Fruit fly (Drosophila melanogaster): Measurements from ENCODE around the gene hng3.

The hng3 gene

DNA sequence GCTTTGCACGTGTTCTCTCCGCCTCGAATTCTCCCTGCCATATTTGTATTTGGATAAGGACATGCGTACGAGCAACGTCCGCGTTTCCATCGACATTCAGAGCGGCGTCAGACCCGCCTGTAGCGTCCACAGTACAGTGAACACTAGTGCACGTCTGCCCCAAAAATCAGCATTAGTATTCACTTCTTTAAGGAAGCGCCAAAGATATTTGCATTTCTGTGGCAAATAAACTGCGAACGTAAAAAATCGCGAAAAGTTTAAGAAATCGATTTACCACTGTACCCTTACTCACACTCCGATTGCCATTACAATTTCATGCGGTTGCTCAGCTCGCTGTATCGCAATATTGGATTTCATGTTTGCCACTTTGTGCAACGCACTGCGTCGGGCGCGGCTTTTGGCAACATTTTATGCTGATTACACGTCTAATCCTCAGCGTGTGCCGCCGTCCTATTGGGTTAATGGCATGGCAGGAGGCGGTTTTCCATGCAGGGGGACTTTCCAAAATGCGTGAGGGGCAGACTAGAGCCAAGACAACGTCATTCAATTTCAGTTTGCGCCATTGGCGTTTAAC, 47.5 kb upstream of the hng3 start (continued):
- no peak for TF ChIP-seq lola (GFP tag; optimal IDR thresholded peaks at IDR 0.05)
- TF ChIP-seq jim (GFP tag; optimal IDR thresholded peaks at IDR 0.05): peak; percentile 71
- TF ChIP-seq CG9705 (GFP tag; optimal IDR thresholded peaks at IDR 0.05): peak; percentile 94
- peak; percentile 88 for TF ChIP-seq Mio (GFP tag; optimal IDR thresholded peaks at IDR 0.05)
- TF ChIP-seq br (GFP tag; optimal IDR thresholded peaks at IDR 0.05): peak; percentile 98

DNA sequence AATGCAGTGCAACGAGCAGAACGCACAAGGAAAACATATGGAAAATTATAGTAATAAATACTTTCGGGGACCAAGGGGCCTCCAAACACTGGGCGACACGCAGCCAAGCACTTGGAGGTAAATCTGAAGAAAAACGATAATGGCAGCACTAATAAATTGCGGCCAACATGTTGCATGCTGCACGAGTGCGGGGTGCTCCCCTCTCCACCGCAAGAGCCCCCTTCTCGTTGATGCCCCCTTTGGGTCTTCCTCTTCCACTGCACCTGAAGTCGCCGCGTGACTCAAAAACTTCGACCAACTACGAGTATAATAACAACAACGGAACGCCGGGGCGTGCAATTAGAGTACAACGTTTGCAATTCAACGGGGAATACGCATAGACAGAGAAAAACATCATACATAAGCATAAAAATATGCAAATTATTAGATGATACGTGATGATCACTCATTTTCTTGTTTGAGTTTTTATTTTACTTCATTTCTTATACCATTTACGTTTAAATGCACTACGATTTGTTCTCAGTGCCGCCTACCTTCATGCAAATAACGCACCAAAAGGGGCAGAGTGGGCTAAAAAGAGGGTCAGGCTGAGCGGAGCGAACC, 46.7 kb upstream of the hng3 start:
- TF ChIP-seq ey (GFP tag; optimal IDR thresholded peaks at IDR 0.05) (peak; percentile 78), Sp1 (GFP tag; optimal IDR thresholded peaks at IDR 0.05) (peak; percentile 86), Rel (GFP tag; optimal IDR thresholded peaks at IDR 0.05) (no peak), Rel (tag; optimal IDR thresholded peaks at IDR 0.05) (peak; percentile 19), Jra (GFP tag; optimal IDR thresholded peaks at IDR 0.05) (peak; percentile 13), sage (GFP tag; optimal IDR thresholded peaks at IDR 0.05) (peak; percentile 55), pan (optimal IDR thresholded peaks at IDR 0.05) (no peak), Vsx2 (GFP tag; optimal IDR thresholded peaks at IDR 0.05; ENCODE audit: partially characterized antibody) (no peak), Hr83 (GFP tag; optimal IDR thresholded peaks at IDR 0.05; ENCODE audit: poor library complexity, severe bottlenecking) (no peak), CG9705 (GFP tag; optimal IDR thresholded peaks at IDR 0.05) (peak; percentile 62), dl (GFP tag; optimal IDR thresholded peaks at IDR 0.05; ENCODE audit: insufficient read depth in 1 of 2, partially characterized antibody in 2 of 2) (no peak), Dif (GFP tag; optimal IDR thresholded peaks at IDR 0.05; ENCODE audit: partially characterized antibody) (no peak), CrebA (GFP tag; optimal IDR thresholded peaks at IDR 0.05; ENCODE audit: borderline replicate concordance) (no peak), sv (GFP tag; optimal IDR thresholded peaks at IDR 0.05) (no peak), psq (GFP tag; optimal IDR thresholded peaks at IDR 0.05) (peak; percentile 39), woc (GFP tag; optimal IDR thresholded peaks at IDR 0.05) (peak; percentile 28), Dfd (GFP tag; optimal IDR thresholded peaks at IDR 0.05) (no peak), usp (GFP tag; optimal IDR thresholded peaks at IDR 0.05) (no peak), br (GFP tag; optimal IDR thresholded peaks at IDR 0.05) (peak; percentile 65), GATAd (GFP tag; optimal IDR thresholded peaks at IDR 0.05) (no peak), Hnf4 (GFP tag; optimal IDR thresholded peaks at IDR 0.05) (peak; percentile 46), brk (GFP tag; optimal IDR thresholded peaks at IDR 0.05) (peak; percentile 7), jim (GFP tag; optimal IDR thresholded peaks at IDR 0.05) (no peak), dmrt93B (GFP tag; optimal IDR thresholded peaks at IDR 0.05) (peak; percentile 65), Abd-B (GFP tag; optimal IDR thresholded peaks at IDR 0.05) (no peak), fru (GFP tag; optimal IDR thresholded peaks at IDR 0.05) (peak; percentile 78), Myc (optimal IDR thresholded peaks at IDR 0.05) (no peak), dsf (GFP tag; optimal IDR thresholded peaks at IDR 0.05; ENCODE audit: borderline replicate concordance) (no peak), h (GFP tag; optimal IDR thresholded peaks at IDR 0.05) (peak; percentile 76), HLH106 (tag; optimal IDR thresholded peaks at IDR 0.05) (peak; percentile 87), CG32264 (GFP tag; optimal IDR thresholded peaks at IDR 0.05) (no peak), N (GFP tag; optimal IDR thresholded peaks at IDR 0.05) (no peak), Hr78 (GFP tag; optimal IDR thresholded peaks at IDR 0.05) (no peak), Mio (GFP tag; optimal IDR thresholded peaks at IDR 0.05) (no peak), tai (GFP tag; optimal IDR thresholded peaks at IDR 0.05) (peak; percentile 33), OdsH (GFP tag; optimal IDR thresholded peaks at IDR 0.05) (peak; percentile 77), lola (GFP tag; optimal IDR thresholded peaks at IDR 0.05) (no peak), rgr (GFP tag; optimal IDR thresholded peaks at IDR 0.05) (peak; percentile 72), foxo (GFP tag; optimal IDR thresholded peaks at IDR 0.05) (peak in 1 of 2 experiments; percentile 74)
